Fruit fly (Drosophila melanogaster) whole organism, prepupa: ENCODE measurements around the gene Cyp4d20.

Experiments used
- Blimp-1 ChIP-seq: fragments of 200-800 bp; sonication (Bioruptor generic); optimal IDR thresholded peaks from 3 replicates; lab custom pipeline; 2017; ENCODE audit warnings: missing biosample characterization, missing genetic modification characterization, mild to moderate bottlenecking, moderate library complexity, missing genetic modification reagents
- CG10631 ChIP-seq: fragments of 200-800 bp; sonication (Bioruptor generic); optimal IDR thresholded peaks from 2 replicates; lab custom pipeline; 2016; ENCODE audit warnings: missing biosample characterization, missing genetic modification characterization
- CG10669 ChIP-seq: fragments of 200-800 bp; sonication (Bioruptor generic); optimal IDR thresholded peaks from 3 replicates; lab custom pipeline; 2018; ENCODE audit warnings: missing biosample characterization, mild to moderate bottlenecking, missing genetic modification characterization, moderate library complexity
- CG11294 ChIP-seq: fragments of 200-800 bp; sonication (Bioruptor generic); IDR thresholded peaks from 2 replicates; pipeline ENCODE4 v1.3.6; 2022; ENCODE audit warnings: missing biosample characterization, missing genetic modification characterization
- CG11902 ChIP-seq: fragments of 200-800 bp; sonication (Bioruptor generic); optimal IDR thresholded peaks from 3 replicates; lab custom pipeline; 2016; ENCODE audit warnings: missing biosample characterization, missing genetic modification characterization
- CG15336 ChIP-seq: fragments of 200-800 bp; sonication (Bioruptor generic); IDR thresholded peaks from 2 replicates; pipeline ENCODE4 v1.3.6; 2022; ENCODE audit warnings: missing biosample characterization, missing genetic modification characterization
- CG16779 ChIP-seq: fragments of 200-800 bp; sonication (Bioruptor generic); optimal IDR thresholded peaks from 3 replicates; lab custom pipeline; 2017; ENCODE audit warnings: missing biosample characterization, mild to moderate bottlenecking, missing genetic modification characterization
- CG31627 ChIP-seq: fragments of 200-800 bp; sonication (Bioruptor generic); optimal IDR thresholded peaks from 3 replicates; lab custom pipeline; 2016; ENCODE audit warnings: missing biosample characterization, missing genetic modification characterization
- CG4318 ChIP-seq: fragments of 200-800 bp; sonication (Bioruptor generic); optimal IDR thresholded peaks from 3 replicates; lab custom pipeline; 2017; ENCODE audit warnings: missing biosample characterization, mild to moderate bottlenecking, missing genetic modification characterization
- CG6792 ChIP-seq: fragments of 200-800 bp; sonication (Bioruptor generic); optimal IDR thresholded peaks from 3 replicates; lab custom pipeline; 2016; ENCODE audit warnings: missing biosample characterization, missing genetic modification characterization
- CG6808 ChIP-seq: fragments of 200-800 bp; sonication (Bioruptor generic); optimal IDR thresholded peaks from 3 replicates; lab custom pipeline; 2017; ENCODE audit warnings: missing biosample characterization, missing genetic modification characterization, mild to moderate bottlenecking, moderate library complexity, missing genetic modification reagents
- CG6854 ChIP-seq: fragments of 200-800 bp; sonication (Bioruptor generic); optimal IDR thresholded peaks from 2 replicates; lab custom pipeline; 2017; ENCODE audit warnings: missing biosample characterization, mild to moderate bottlenecking, missing genetic modification characterization
- CG7368 ChIP-seq: fragments of 200-800 bp; sonication (Bioruptor generic); optimal IDR thresholded peaks from 3 replicates; lab custom pipeline; 2016; ENCODE audit warnings: missing biosample characterization, missing genetic modification characterization
- CG8119 ChIP-seq: fragments of 200-800 bp; sonication (Bioruptor generic); IDR thresholded peaks from 3 replicates; pipeline ENCODE4 v1.3.6; 2022; ENCODE audit warnings: missing biosample characterization, missing genetic modification characterization
- CG8319 ChIP-seq: fragments of 200-800 bp; sonication (Bioruptor generic); optimal IDR thresholded peaks from 3 replicates; lab custom pipeline; 2016; ENCODE audit warnings: missing biosample characterization, missing genetic modification characterization
- CG9139 ChIP-seq: fragments of 200-800 bp; sonication (Bioruptor generic); optimal IDR thresholded peaks from 3 replicates; lab custom pipeline; 2017; ENCODE audit warnings: missing biosample characterization, mild to moderate bottlenecking, missing genetic modification characterization
- Eip75B ChIP-seq: fragments of 200-800 bp; sonication (Bioruptor generic); optimal IDR thresholded peaks from 3 replicates; lab custom pipeline; 2016; ENCODE audit warnings: missing biosample characterization, missing genetic modification characterization
- Eip78C ChIP-seq: fragments of 200-800 bp; sonication (Bioruptor generic); peaks from one replicate; lab custom pipeline; 2016; ENCODE audit warnings: missing biosample characterization, missing genetic modification characterization
- Ets21C ChIP-seq: fragments of 200-800 bp; sonication (Bioruptor generic); optimal IDR thresholded peaks from 3 replicates; lab custom pipeline; 2016; ENCODE audit warnings: missing biosample characterization, missing genetic modification characterization
- Ets96B ChIP-seq: fragments of 200-800 bp; optimal IDR thresholded peaks from 2 replicates; lab custom pipeline; 2019; ENCODE audit warnings: missing biosample characterization, mild to moderate bottlenecking, missing genetic modification characterization, moderate library complexity
- Hr38 ChIP-seq: sonication (Bioruptor generic); optimal IDR thresholded peaks from 2 replicates; lab custom pipeline; 2016; ENCODE audit warnings: missing biosample characterization, missing genetic modification characterization
- Hr39 ChIP-seq: fragments of 200-800 bp; sonication (Bioruptor generic); optimal IDR thresholded peaks from 2 replicates; lab custom pipeline; 2016; ENCODE audit warnings: missing biosample characterization, missing genetic modification characterization
- Hr4 ChIP-seq: fragments of 200-800 bp; sonication (Bioruptor generic); optimal IDR thresholded peaks from 3 replicates; lab custom pipeline; 2016; ENCODE audit warnings: missing biosample characterization, missing genetic modification characterization
- Lpt ChIP-seq: fragments of 200-800 bp; sonication (Bioruptor generic); optimal IDR thresholded peaks from 3 replicates; lab custom pipeline; 2016; ENCODE audit warnings: missing biosample characterization, missing genetic modification characterization
- Smox ChIP-seq: fragments of 200-800 bp; sonication (Bioruptor generic); optimal IDR thresholded peaks from 3 replicates; lab custom pipeline; 2016; ENCODE audit warnings: missing biosample characterization, missing genetic modification characterization
- Sox102F ChIP-seq: fragments of 200-800 bp; sonication (Bioruptor generic); optimal IDR thresholded peaks from 2 replicates; lab custom pipeline; 2016; ENCODE audit warnings: missing biosample characterization, mild to moderate bottlenecking, missing genetic modification characterization
- Sox14 ChIP-seq: fragments of 200-800 bp; sonication (Bioruptor generic); optimal IDR thresholded peaks from 3 replicates; lab custom pipeline; 2016; ENCODE audit warnings: missing biosample characterization, missing genetic modification characterization
- Sox15 ChIP-seq: fragments of 200-800 bp; sonication (Bioruptor generic); optimal IDR thresholded peaks from 3 replicates; lab custom pipeline; 2016; ENCODE audit warnings: missing biosample characterization, missing genetic modification characterization
- achi ChIP-seq: fragments of 200-800 bp; sonication (Bioruptor generic); optimal IDR thresholded peaks from 3 replicates; lab custom pipeline; 2016; ENCODE audit warnings: missing biosample characterization, missing genetic modification characterization
- acj6 ChIP-seq: fragments of 200-800 bp; sonication (Bioruptor generic); optimal IDR thresholded peaks from 3 replicates; lab custom pipeline; 2016; ENCODE audit warnings: missing biosample characterization, missing genetic modification characterization
- cyc ChIP-seq: fragments of 200-800 bp; sonication (Bioruptor generic); optimal IDR thresholded peaks from 3 replicates; lab custom pipeline; 2016; ENCODE audit warnings: missing biosample characterization, missing genetic modification characterization
- dac ChIP-seq: fragments of 200-800 bp; sonication (Bioruptor generic); optimal IDR thresholded peaks from 2 replicates; lab custom pipeline; 2017; ENCODE audit warnings: missing biosample characterization, mild to moderate bottlenecking, missing genetic modification characterization
- dsx ChIP-seq: fragments of 200-800 bp; optimal IDR thresholded peaks from 3 replicates; lab custom pipeline; 2019; ENCODE audit warnings: missing biosample characterization, mild to moderate bottlenecking, missing genetic modification characterization, moderate library complexity; ENCODE audit not compliant: poor library complexity, severe bottlenecking
- esn ChIP-seq: fragments of 200-800 bp; sonication (Bioruptor generic); optimal IDR thresholded peaks from 2 replicates; lab custom pipeline; 2016; ENCODE audit warnings: missing biosample characterization, mild to moderate bottlenecking, missing genetic modification characterization, moderate library complexity
- fd59A ChIP-seq: fragments of 200-800 bp; sonication (Bioruptor generic); optimal IDR thresholded peaks from 2 replicates; lab custom pipeline; 2017; ENCODE audit warnings: missing biosample characterization, mild to moderate bottlenecking, missing genetic modification characterization, missing genetic modification reagents
- fd85E ChIP-seq: fragments of 200-800 bp; sonication (Bioruptor generic); optimal IDR thresholded peaks from 3 replicates; lab custom pipeline; 2016; ENCODE audit warnings: missing biosample characterization, missing genetic modification characterization
- fkh ChIP-seq: fragments of 200-800 bp; sonication (Bioruptor generic); optimal IDR thresholded peaks from 3 replicates; lab custom pipeline; 2017; ENCODE audit warnings: missing biosample characterization, mild to moderate bottlenecking, missing genetic modification characterization, moderate library complexity
- lz ChIP-seq: fragments of 200-800 bp; sonication (Bioruptor generic); optimal IDR thresholded peaks from 3 replicates; lab custom pipeline; 2016; ENCODE audit warnings: missing biosample characterization, missing genetic modification characterization
- net ChIP-seq: fragments of 200-800 bp; sonication (Bioruptor generic); optimal IDR thresholded peaks from 3 replicates; lab custom pipeline; 2016; ENCODE audit warnings: missing biosample characterization, missing genetic modification characterization
- pdm3 ChIP-seq: fragments of 200-800 bp; sonication (Bioruptor generic); optimal IDR thresholded peaks from 3 replicates; lab custom pipeline; 2016; ENCODE audit warnings: missing biosample characterization, missing genetic modification characterization
- salr ChIP-seq, 2 experiments: fragments of 200-800 bp; sonication (Bioruptor generic); optimal IDR thresholded peaks; 3 replicates each; lab custom pipeline; 2016 to 2018; ENCODE audit warnings: missing biosample characterization in 2 of 2, missing genetic modification characterization in 2 of 2, mild to moderate bottlenecking in 1 of 2
- spab ChIP-seq: fragments of 200-800 bp; sonication (Bioruptor generic); optimal IDR thresholded peaks from 2 replicates; lab custom pipeline; 2017; ENCODE audit warnings: missing biosample characterization, mild to moderate bottlenecking, missing genetic modification characterization, missing genetic modification reagents
- ss ChIP-seq, 2 experiments: fragments of 200-800 bp; sonication (Bioruptor generic); optimal IDR thresholded peaks; 2 replicates in 1 of 2; 3 replicates in 1 of 2; lab custom pipeline; 2017 to 2018; ENCODE audit warnings: mild to moderate bottlenecking in 2 of 2, missing biosample characterization in 2 of 2, missing genetic modification characterization in 2 of 2, moderate library complexity in 1 of 2
- svp ChIP-seq: fragments of 200-800 bp; sonication (Bioruptor generic); peaks from one replicate; lab custom pipeline; 2016; ENCODE audit warnings: missing biosample characterization, missing genetic modification characterization
- topi ChIP-seq: fragments of 200-800 bp; sonication (Bioruptor generic); optimal IDR thresholded peaks from 3 replicates; lab custom pipeline; 2016; ENCODE audit warnings: missing biosample characterization, missing genetic modification characterization
- vri ChIP-seq: fragments of 200-800 bp; sonication (Bioruptor generic); optimal IDR thresholded peaks from 3 replicates; lab custom pipeline; 2016; ENCODE audit warnings: missing biosample characterization, mild to moderate bottlenecking, missing genetic modification characterization

Cyp4d20 gene

dm6 chr3L:2475564-2476260 lies 2.5 kb downstream of the Cyp4d20 start, which contains the start of gene CG16762:
TSS of gene CG16762 (minus strand) at chr3L:2475614.
- peak; percentile 59 for TF ChIP-seq vri (GFP tag; lab: Kevin White, UChicago)
- TF ChIP-seq CG31627 = no peak
- TF ChIP-seq lz (GFP tag; lab: Kevin White, UChicago) = no peak
- no peak for TF ChIP-seq CG15336 (GFP tag; lab: Robert Waterston, UW)
- no peak for TF ChIP-seq fd59A (GFP tag; lab: Kevin White, UChicago)
- TF ChIP-seq net (GFP tag; lab: Kevin White, UChicago) = no peak
- no peak for TF ChIP-seq CG7368 (GFP tag; lab: Kevin White, UChicago)
- no peak for TF ChIP-seq CG6808 (GFP tag; lab: Kevin White, UChicago)
- TF ChIP-seq CG11902 (GFP tag; lab: Kevin White, UChicago) = no peak
- TF ChIP-seq Sox14 (GFP tag; lab: Kevin White, UChicago) = no peak
- TF ChIP-seq Ets96B (tag; lab: Kevin White, UChicago) = no peak
- peak; percentile 94 for TF ChIP-seq fkh
- TF ChIP-seq dsx (GFP tag; lab: Kevin White, UChicago) = no peak
- TF ChIP-seq Smox (GFP tag; lab: Kevin White, UChicago) = no peak
- no peak for TF ChIP-seq CG8319 (GFP tag; lab: Kevin White, UChicago)

- peak; percentile 79 for TF ChIP-seq Eip75B (GFP tag; lab: Kevin White, UChicago)
- TF ChIP-seq fd59A (GFP tag; lab: Kevin White, UChicago) = peak; percentile 60
- TF ChIP-seq CG11294 = peak; percentile 88
- peak; percentile 47 to 75 for TF ChIP-seq salr (GFP tag; optimal IDR thresholded peaks at IDR 0.05; lab: Kevin White, UChicago)
- peak; percentile 91 for TF ChIP-seq svp (GFP tag; lab: Kevin White, UChicago)
- peak; percentile 87 for TF ChIP-seq Ets96B (tag; lab: Kevin White, UChicago)
- TF ChIP-seq CG16779 (tag; lab: Kevin White, UChicago) = peak; percentile 77
- peak; percentile 63 to 78 for TF ChIP-seq ss (GFP tag; optimal IDR thresholded peaks at IDR 0.05; lab: Kevin White, UChicago)
- peak; percentile 96 for TF ChIP-seq Hr4
- TF ChIP-seq CG9139 = peak; percentile 56
- peak; percentile 81 for TF ChIP-seq dac
- peak; percentile 74 for TF ChIP-seq Sox15
- TF ChIP-seq Hr38 (GFP tag; lab: Kevin White, UChicago) = peak; percentile 19
- peak; percentile 96 for TF ChIP-seq CG8119 (GFP tag; lab: Robert Waterston, UW)
- peak; percentile 89 for TF ChIP-seq CG6792 (GFP tag; lab: Kevin White, UChicago)
- peak; percentile 35 for TF ChIP-seq CG6854 (GFP tag; lab: Kevin White, UChicago)
- TF ChIP-seq lz (GFP tag; lab: Kevin White, UChicago) = peak; percentile 80
- TF ChIP-seq CG31627 = peak; percentile 71
- TF ChIP-seq cyc (GFP tag; lab: Kevin White, UChicago) = peak; percentile 81
- peak; percentile 52 for TF ChIP-seq fd85E (GFP tag; lab: Kevin White, UChicago)
- TF ChIP-seq pdm3 = peak; percentile 92
- peak; percentile 81 for TF ChIP-seq CG10631 (GFP tag; lab: Kevin White, UChicago)
- peak; percentile 76 for TF ChIP-seq spab (GFP tag; lab: Kevin White, UChicago)
- TF ChIP-seq Ets21C (GFP tag; lab: Kevin White, UChicago) = peak; percentile 53
- TF ChIP-seq Sox102F = peak; percentile 79
- peak; percentile 90 for TF ChIP-seq CG7368 (GFP tag; lab: Kevin White, UChicago)
- TF ChIP-seq esn (GFP tag; lab: Kevin White, UChicago) = peak; percentile 80
- TF ChIP-seq Hr39 (GFP tag; lab: Kevin White, UChicago) = peak; percentile 59
- peak; percentile 99 for TF ChIP-seq Eip78C
- TF ChIP-seq topi (GFP tag; lab: Kevin White, UChicago) = peak; percentile 86
- peak; percentile 82 for TF ChIP-seq CG10669 (GFP tag; lab: Kevin White, UChicago)
- peak; percentile 21 for TF ChIP-seq Blimp-1 (GFP tag; lab: Kevin White, UChicago)
- peak; percentile 89 for TF ChIP-seq CG4318 (GFP tag; lab: Kevin White, UChicago)
- TF ChIP-seq acj6 = peak; percentile 88
- peak; percentile 84 for TF ChIP-seq CG8319 (GFP tag; lab: Kevin White, UChicago)
- TF ChIP-seq achi = peak; percentile 87
- TF ChIP-seq Lpt (GFP tag; lab: Kevin White, UChicago) = peak; percentile 92
These were observed 5.8 kb downstream of the Cyp4d20 start for dm6 chr3L:2472302-2473016.
